Fruit fly (Drosophila melanogaster) whole organism, prepupa: Measurements from ENCODE around the gene RluA-1.

Source experiments
- CG6163 ChIP-seq: fragments of 200-800 bp; sonication (Bioruptor generic); IDR thresholded peaks from 3 replicates; pipeline ENCODE4 v1.3.6; 2022; ENCODE audit warnings: missing biosample characterization, missing genetic modification characterization
- CG6854 ChIP-seq: fragments of 200-800 bp; sonication (Bioruptor generic); optimal IDR thresholded peaks from 2 replicates; lab custom pipeline; 2017; ENCODE audit warnings: missing biosample characterization, mild to moderate bottlenecking, missing genetic modification characterization
- Sox14 ChIP-seq: fragments of 200-800 bp; sonication (Bioruptor generic); optimal IDR thresholded peaks from 3 replicates; lab custom pipeline; 2016; ENCODE audit warnings: missing biosample characterization, missing genetic modification characterization
- topi ChIP-seq: fragments of 200-800 bp; sonication (Bioruptor generic); optimal IDR thresholded peaks from 3 replicates; lab custom pipeline; 2016; ENCODE audit warnings: missing biosample characterization, missing genetic modification characterization

DNA sequence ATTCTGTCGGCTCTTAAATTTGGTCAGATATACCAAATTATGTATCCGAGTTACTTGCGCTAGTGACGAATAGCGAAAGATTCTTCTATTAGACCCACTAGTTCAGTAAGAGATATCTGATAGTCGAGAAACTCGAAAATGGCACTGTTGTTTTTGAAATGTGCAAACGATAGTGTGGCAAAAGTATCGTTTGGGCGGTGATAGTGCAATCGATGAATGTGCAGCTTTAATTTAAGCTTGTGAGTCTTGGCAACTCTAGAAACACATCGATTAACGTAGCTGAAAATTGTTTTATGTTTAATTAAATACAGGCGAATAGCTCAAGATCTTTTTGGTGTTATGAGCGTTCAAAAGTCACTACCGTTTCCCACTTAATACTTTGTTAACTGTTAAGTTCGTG is 36.8 kb downstream of the RluA-1 start, which contains the start of gene STUB1:
- TF ChIP-seq topi, result no peak
- TF ChIP-seq Sox14 (GFP tag; lab: Kevin White, UChicago), result no peak
- TF ChIP-seq CG6163 (GFP tag; lab: Robert Waterston, UW), result no peak
- no peak for TF ChIP-seq CG6854 (GFP tag; lab: Kevin White, UChicago)
